Worm (Caenorhabditis elegans) whole organism, early embryonic: ENCODE results near the gene F27C8.3.

ENCODE experiments used
- ceh-36 ChIP-seq: sonication (generic microtip); optimal IDR thresholded peaks from 2 replicates; lab custom pipeline; 2016; ENCODE audit warnings: missing genetic modification characterization, inconsistent platforms, missing compliant biosample characterization
- hnd-1 ChIP-seq: sonication (generic microtip); optimal IDR thresholded peaks from 2 replicates; lab custom pipeline; 2016; ENCODE audit warnings: missing genetic modification characterization, missing compliant biosample characterization
- pes-1 ChIP-seq: fragments of 200-800 bp; sonication (Bioruptor generic); IDR thresholded peaks from 2 replicates; pipeline ENCODE4 v1.3.6; 2022; ENCODE audit warnings: missing genetic modification reagents, missing genetic modification characterization, missing compliant biosample characterization

DNA sequence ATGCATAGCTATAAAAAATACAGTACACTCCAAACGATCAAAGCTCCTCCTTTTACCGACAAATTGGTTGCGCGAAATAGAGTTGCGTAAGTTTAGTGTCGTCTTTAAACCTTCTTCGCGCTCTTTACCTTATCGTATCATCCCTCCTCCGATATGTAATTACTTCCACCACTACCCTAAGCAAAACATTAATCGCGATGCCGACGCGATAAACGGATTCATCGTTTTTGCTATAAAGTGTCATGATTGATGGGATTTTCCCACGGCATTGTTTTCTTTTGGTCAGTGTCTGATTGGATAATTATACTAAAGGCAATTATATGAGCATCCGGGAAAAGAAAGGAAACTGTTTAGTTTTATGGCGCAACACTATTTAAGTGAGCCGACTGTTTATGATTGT lies 23.2 kb upstream of the F27C8.3 start:
- TF ChIP-seq ceh-36 = no peak
- no peak for TF ChIP-seq hnd-1 (tag; lab: Kevin White, UChicago)
- no peak for TF ChIP-seq pes-1 (GFP tag; lab: Robert Waterston, UW)
